Fruit fly (Drosophila melanogaster) whole organism, prepupa: ENCODE data around the gene rdgA.

ENCODE experiments used
- CG10631 ChIP-seq: fragments of 200-800 bp; sonication (Bioruptor generic); optimal IDR thresholded peaks from 2 replicates; lab custom pipeline; 2016; ENCODE audit warnings: missing biosample characterization, missing genetic modification characterization
- CG10669 ChIP-seq: fragments of 200-800 bp; sonication (Bioruptor generic); optimal IDR thresholded peaks from 3 replicates; lab custom pipeline; 2018; ENCODE audit warnings: missing biosample characterization, mild to moderate bottlenecking, missing genetic modification characterization, moderate library complexity
- CG11294 ChIP-seq: fragments of 200-800 bp; sonication (Bioruptor generic); IDR thresholded peaks from 2 replicates; pipeline ENCODE4 v1.3.6; 2022; ENCODE audit warnings: missing biosample characterization, missing genetic modification characterization
- CG11902 ChIP-seq: fragments of 200-800 bp; sonication (Bioruptor generic); optimal IDR thresholded peaks from 3 replicates; lab custom pipeline; 2016; ENCODE audit warnings: missing biosample characterization, missing genetic modification characterization
- CG15336 ChIP-seq: fragments of 200-800 bp; sonication (Bioruptor generic); IDR thresholded peaks from 2 replicates; pipeline ENCODE4 v1.3.6; 2022; ENCODE audit warnings: missing biosample characterization, missing genetic modification characterization
- CG1621 ChIP-seq: fragments of 200-800 bp; sonication (Bioruptor generic); optimal IDR thresholded peaks from 3 replicates; lab custom pipeline; 2018; ENCODE audit warnings: missing biosample characterization, mild to moderate bottlenecking, missing genetic modification characterization
- CG16779 ChIP-seq: fragments of 200-800 bp; sonication (Bioruptor generic); optimal IDR thresholded peaks from 3 replicates; lab custom pipeline; 2017; ENCODE audit warnings: missing biosample characterization, mild to moderate bottlenecking, missing genetic modification characterization
- CG3032 ChIP-seq: fragments of 200-800 bp; optimal IDR thresholded peaks from 2 replicates; lab custom pipeline; 2019; ENCODE audit warnings: missing biosample characterization, mild to moderate bottlenecking, missing genetic modification characterization, moderate library complexity
- CG31627 ChIP-seq: fragments of 200-800 bp; sonication (Bioruptor generic); optimal IDR thresholded peaks from 3 replicates; lab custom pipeline; 2016; ENCODE audit warnings: missing biosample characterization, missing genetic modification characterization
- CG32006 ChIP-seq: fragments of 200-800 bp; sonication (Bioruptor generic); optimal IDR thresholded peaks from 3 replicates; lab custom pipeline; 2017; ENCODE audit warnings: missing biosample characterization, mild to moderate bottlenecking, missing genetic modification characterization
- CG4318 ChIP-seq: fragments of 200-800 bp; sonication (Bioruptor generic); optimal IDR thresholded peaks from 3 replicates; lab custom pipeline; 2017; ENCODE audit warnings: missing biosample characterization, mild to moderate bottlenecking, missing genetic modification characterization
- CG6163 ChIP-seq: fragments of 200-800 bp; sonication (Bioruptor generic); IDR thresholded peaks from 3 replicates; pipeline ENCODE4 v1.3.6; 2022; ENCODE audit warnings: missing biosample characterization, missing genetic modification characterization
- CG6792 ChIP-seq: fragments of 200-800 bp; sonication (Bioruptor generic); optimal IDR thresholded peaks from 3 replicates; lab custom pipeline; 2016; ENCODE audit warnings: missing biosample characterization, missing genetic modification characterization
- CG6808 ChIP-seq: fragments of 200-800 bp; sonication (Bioruptor generic); optimal IDR thresholded peaks from 3 replicates; lab custom pipeline; 2017; ENCODE audit warnings: missing biosample characterization, missing genetic modification characterization, mild to moderate bottlenecking, moderate library complexity, missing genetic modification reagents
- CG6854 ChIP-seq: fragments of 200-800 bp; sonication (Bioruptor generic); optimal IDR thresholded peaks from 2 replicates; lab custom pipeline; 2017; ENCODE audit warnings: missing biosample characterization, mild to moderate bottlenecking, missing genetic modification characterization
- CG7368 ChIP-seq: fragments of 200-800 bp; sonication (Bioruptor generic); optimal IDR thresholded peaks from 3 replicates; lab custom pipeline; 2016; ENCODE audit warnings: missing biosample characterization, missing genetic modification characterization
- CG8119 ChIP-seq: fragments of 200-800 bp; sonication (Bioruptor generic); IDR thresholded peaks from 3 replicates; pipeline ENCODE4 v1.3.6; 2022; ENCODE audit warnings: missing biosample characterization, missing genetic modification characterization
- CG8319 ChIP-seq: fragments of 200-800 bp; sonication (Bioruptor generic); optimal IDR thresholded peaks from 3 replicates; lab custom pipeline; 2016; ENCODE audit warnings: missing biosample characterization, missing genetic modification characterization
- CG8632 ChIP-seq: fragments of 200-800 bp; sonication (Bioruptor generic); optimal IDR thresholded peaks from 3 replicates; lab custom pipeline; 2016; ENCODE audit warnings: missing biosample characterization, missing genetic modification characterization
- CG9139 ChIP-seq: fragments of 200-800 bp; sonication (Bioruptor generic); optimal IDR thresholded peaks from 3 replicates; lab custom pipeline; 2017; ENCODE audit warnings: missing biosample characterization, mild to moderate bottlenecking, missing genetic modification characterization
- Eip75B ChIP-seq: fragments of 200-800 bp; sonication (Bioruptor generic); optimal IDR thresholded peaks from 3 replicates; lab custom pipeline; 2016; ENCODE audit warnings: missing biosample characterization, missing genetic modification characterization
- Eip78C ChIP-seq: fragments of 200-800 bp; sonication (Bioruptor generic); peaks from one replicate; lab custom pipeline; 2016; ENCODE audit warnings: missing biosample characterization, missing genetic modification characterization
- Eip93F ChIP-seq: fragments of 200-800 bp; sonication (Bioruptor generic); optimal IDR thresholded peaks from 2 replicates; lab custom pipeline; 2016; ENCODE audit warnings: missing biosample characterization, mild to moderate bottlenecking, missing genetic modification characterization
- Ets21C ChIP-seq: fragments of 200-800 bp; sonication (Bioruptor generic); optimal IDR thresholded peaks from 3 replicates; lab custom pipeline; 2016; ENCODE audit warnings: missing biosample characterization, missing genetic modification characterization
- Hr38 ChIP-seq: sonication (Bioruptor generic); optimal IDR thresholded peaks from 2 replicates; lab custom pipeline; 2016; ENCODE audit warnings: missing biosample characterization, missing genetic modification characterization
- Hr4 ChIP-seq: fragments of 200-800 bp; sonication (Bioruptor generic); optimal IDR thresholded peaks from 3 replicates; lab custom pipeline; 2016; ENCODE audit warnings: missing biosample characterization, missing genetic modification characterization
- Lpt ChIP-seq: fragments of 200-800 bp; sonication (Bioruptor generic); optimal IDR thresholded peaks from 3 replicates; lab custom pipeline; 2016; ENCODE audit warnings: missing biosample characterization, missing genetic modification characterization
- Met ChIP-seq: fragments of 200-800 bp; sonication (Bioruptor generic); optimal IDR thresholded peaks from 3 replicates; lab custom pipeline; 2016; ENCODE audit warnings: missing biosample characterization, missing genetic modification characterization
- OdsH ChIP-seq: fragments of 200-800 bp; sonication (Bioruptor generic); optimal IDR thresholded peaks from 3 replicates; lab custom pipeline; 2016; ENCODE audit warnings: missing biosample characterization, missing genetic modification characterization
- Sox102F ChIP-seq: fragments of 200-800 bp; sonication (Bioruptor generic); optimal IDR thresholded peaks from 2 replicates; lab custom pipeline; 2016; ENCODE audit warnings: missing biosample characterization, mild to moderate bottlenecking, missing genetic modification characterization
- Sox14 ChIP-seq: fragments of 200-800 bp; sonication (Bioruptor generic); optimal IDR thresholded peaks from 3 replicates; lab custom pipeline; 2016; ENCODE audit warnings: missing biosample characterization, missing genetic modification characterization
- Sox15 ChIP-seq: fragments of 200-800 bp; sonication (Bioruptor generic); optimal IDR thresholded peaks from 3 replicates; lab custom pipeline; 2016; ENCODE audit warnings: missing biosample characterization, missing genetic modification characterization
- acj6 ChIP-seq: fragments of 200-800 bp; sonication (Bioruptor generic); optimal IDR thresholded peaks from 3 replicates; lab custom pipeline; 2016; ENCODE audit warnings: missing biosample characterization, missing genetic modification characterization
- cyc ChIP-seq: fragments of 200-800 bp; sonication (Bioruptor generic); optimal IDR thresholded peaks from 3 replicates; lab custom pipeline; 2016; ENCODE audit warnings: missing biosample characterization, missing genetic modification characterization
- dac ChIP-seq: fragments of 200-800 bp; sonication (Bioruptor generic); optimal IDR thresholded peaks from 2 replicates; lab custom pipeline; 2017; ENCODE audit warnings: missing biosample characterization, mild to moderate bottlenecking, missing genetic modification characterization
- dsx ChIP-seq: fragments of 200-800 bp; optimal IDR thresholded peaks from 3 replicates; lab custom pipeline; 2019; ENCODE audit warnings: missing biosample characterization, mild to moderate bottlenecking, missing genetic modification characterization, moderate library complexity; ENCODE audit not compliant: poor library complexity, severe bottlenecking
- esn ChIP-seq: fragments of 200-800 bp; sonication (Bioruptor generic); optimal IDR thresholded peaks from 2 replicates; lab custom pipeline; 2016; ENCODE audit warnings: missing biosample characterization, mild to moderate bottlenecking, missing genetic modification characterization, moderate library complexity
- fd85E ChIP-seq: fragments of 200-800 bp; sonication (Bioruptor generic); optimal IDR thresholded peaks from 3 replicates; lab custom pipeline; 2016; ENCODE audit warnings: missing biosample characterization, missing genetic modification characterization
- fkh ChIP-seq: fragments of 200-800 bp; sonication (Bioruptor generic); optimal IDR thresholded peaks from 3 replicates; lab custom pipeline; 2017; ENCODE audit warnings: missing biosample characterization, mild to moderate bottlenecking, missing genetic modification characterization, moderate library complexity
- lz ChIP-seq: fragments of 200-800 bp; sonication (Bioruptor generic); optimal IDR thresholded peaks from 3 replicates; lab custom pipeline; 2016; ENCODE audit warnings: missing biosample characterization, missing genetic modification characterization
- net ChIP-seq: fragments of 200-800 bp; sonication (Bioruptor generic); optimal IDR thresholded peaks from 3 replicates; lab custom pipeline; 2016; ENCODE audit warnings: missing biosample characterization, missing genetic modification characterization
- salr ChIP-seq, 2 experiments: fragments of 200-800 bp; sonication (Bioruptor generic); optimal IDR thresholded peaks; 3 replicates each; lab custom pipeline; 2016 to 2018; ENCODE audit warnings: missing biosample characterization in 2 of 2, missing genetic modification characterization in 2 of 2, mild to moderate bottlenecking in 1 of 2
- spab ChIP-seq: fragments of 200-800 bp; sonication (Bioruptor generic); optimal IDR thresholded peaks from 2 replicates; lab custom pipeline; 2017; ENCODE audit warnings: missing biosample characterization, mild to moderate bottlenecking, missing genetic modification characterization, missing genetic modification reagents
- ss ChIP-seq, 2 experiments: fragments of 200-800 bp; sonication (Bioruptor generic); optimal IDR thresholded peaks; 2 replicates in 1 of 2; 3 replicates in 1 of 2; lab custom pipeline; 2017 to 2018; ENCODE audit warnings: mild to moderate bottlenecking in 2 of 2, missing biosample characterization in 2 of 2, missing genetic modification characterization in 2 of 2, moderate library complexity in 1 of 2
- svp ChIP-seq: fragments of 200-800 bp; sonication (Bioruptor generic); peaks from one replicate; lab custom pipeline; 2016; ENCODE audit warnings: missing biosample characterization, missing genetic modification characterization
- topi ChIP-seq: fragments of 200-800 bp; sonication (Bioruptor generic); optimal IDR thresholded peaks from 3 replicates; lab custom pipeline; 2016; ENCODE audit warnings: missing biosample characterization, missing genetic modification characterization
- vri ChIP-seq: fragments of 200-800 bp; sonication (Bioruptor generic); optimal IDR thresholded peaks from 3 replicates; lab custom pipeline; 2016; ENCODE audit warnings: missing biosample characterization, mild to moderate bottlenecking, missing genetic modification characterization

rdgA gene

DNA sequence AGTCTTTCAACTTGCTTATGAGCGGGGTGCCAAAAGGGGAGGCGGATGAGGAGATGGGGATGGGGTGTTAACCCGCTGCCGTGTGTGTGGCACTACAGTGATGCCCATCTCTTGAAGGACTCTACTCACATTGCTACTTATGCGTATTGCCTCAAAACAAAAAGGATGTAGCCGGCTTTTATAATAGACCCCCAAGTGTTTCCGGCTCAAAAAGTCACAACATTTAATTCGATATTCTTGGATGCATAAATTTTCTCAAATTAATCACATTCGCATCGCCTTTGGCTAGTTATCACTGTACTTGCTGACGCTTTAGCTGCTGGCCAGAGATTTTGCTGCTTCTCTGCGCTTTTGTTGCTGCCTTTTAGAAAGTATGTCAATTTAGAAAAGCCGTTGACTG is 15.9 kb upstream of the rdgA start (continued):
- TF ChIP-seq CG6854 (GFP tag; lab: Kevin White, UChicago): no peak
- TF ChIP-seq Sox15 (GFP tag; lab: Kevin White, UChicago): peak; percentile 36
- peak; percentile 45 for TF ChIP-seq CG3032 (tag; lab: Kevin White, UChicago)
- peak; percentile 34 for TF ChIP-seq CG11902 (GFP tag; lab: Kevin White, UChicago)
- TF ChIP-seq Eip78C (GFP tag; lab: Kevin White, UChicago): peak; percentile 69
- peak; percentile 10 for TF ChIP-seq Sox102F (GFP tag; lab: Kevin White, UChicago)
- peak; percentile 32; the same call in 1 of the 2 replicates for TF ChIP-seq CG11294 (GFP tag; lab: Robert Waterston, UW)
- peak; percentile 81 for TF ChIP-seq CG8119
- TF ChIP-seq, all 60 proteins: peak for 46

DNA sequence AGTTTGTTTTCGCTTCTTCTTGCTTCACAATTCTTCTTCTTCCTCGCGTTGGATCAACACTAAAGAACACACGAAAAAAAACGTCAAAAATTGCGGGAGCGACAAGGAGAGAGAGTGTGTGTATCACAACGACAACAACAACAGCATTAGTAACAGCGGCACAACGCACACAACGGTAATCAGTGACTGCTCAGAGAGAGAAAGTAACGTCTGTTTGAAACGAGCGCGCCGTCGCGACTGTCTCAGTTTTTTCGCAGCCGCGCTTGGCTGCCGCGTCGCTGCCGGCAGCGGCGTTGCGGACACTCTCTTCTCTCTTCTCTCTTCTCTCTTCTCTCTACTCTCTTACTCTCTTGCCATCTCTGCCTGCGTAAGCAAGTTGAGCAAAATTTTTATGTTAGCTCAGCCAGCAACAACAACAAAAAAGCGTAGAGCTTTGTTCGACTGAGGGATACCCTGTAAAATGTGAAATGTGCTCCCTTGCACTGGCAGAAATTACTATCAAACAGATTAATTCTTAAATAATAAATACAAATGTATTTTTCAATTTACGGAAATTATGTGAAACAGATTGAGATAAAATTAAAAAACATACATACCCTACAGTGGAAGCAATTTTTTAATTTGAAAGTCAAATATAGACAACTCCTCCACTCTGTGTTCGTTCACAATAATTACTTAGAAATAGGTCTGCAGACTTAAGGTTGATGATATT is 15.1 kb upstream of the rdgA start:
- TF ChIP-seq esn (peak; percentile 65), Eip75B (GFP tag; lab: Kevin White, UChicago) (peak; percentile 15), dac (GFP tag; lab: Kevin White, UChicago) (peak; percentile 40), Hr38 (no peak), Sox14 (GFP tag; lab: Kevin White, UChicago) (peak; percentile 51), dsx (peak; percentile 44), lz (GFP tag; lab: Kevin White, UChicago) (peak; percentile 59), cyc (peak; percentile 34), Hr4 (GFP tag; lab: Kevin White, UChicago) (peak; percentile 71), Ets21C (GFP tag; lab: Kevin White, UChicago) (peak; percentile 41), Eip93F (no peak), spab (no peak), CG6854 (GFP tag; lab: Kevin White, UChicago) (peak; percentile 43), CG6808 (GFP tag; lab: Kevin White, UChicago) (peak; percentile 17), svp (peak; percentile 82), CG32006 (GFP tag; lab: Kevin White, UChicago) (peak; percentile 74), ss (GFP tag; optimal IDR thresholded peaks at IDR 0.05; lab: Kevin White, UChicago) (peak; percentile 8 to 44), CG11902 (GFP tag; lab: Kevin White, UChicago) (peak; percentile 31), CG8119 (peak; percentile 58), CG10631 (GFP tag; lab: Kevin White, UChicago) (peak; percentile 37), CG7368 (GFP tag; lab: Kevin White, UChicago) (peak; percentile 31), CG8319 (GFP tag; lab: Kevin White, UChicago) (no peak), CG9139 (GFP tag; lab: Kevin White, UChicago) (peak; percentile 11), CG10669 (GFP tag; lab: Kevin White, UChicago) (peak; percentile 56), CG6163 (peak; percentile 69; the same call in 2 of the 3 replicates), fd85E (GFP tag; lab: Kevin White, UChicago) (no peak), fkh (GFP tag; lab: Kevin White, UChicago) (peak; percentile 58), Sox102F (GFP tag; lab: Kevin White, UChicago) (peak; percentile 32), CG4318 (peak; percentile 47), Met (GFP tag; lab: Kevin White, UChicago) (peak; percentile 59), acj6 (GFP tag; lab: Kevin White, UChicago) (peak; percentile 23), OdsH (GFP tag; lab: Kevin White, UChicago) (peak; percentile 66), vri (GFP tag; lab: Kevin White, UChicago) (peak; percentile 71), CG6792 (GFP tag; lab: Kevin White, UChicago) (peak; percentile 48), CG16779 (tag; lab: Kevin White, UChicago) (peak; percentile 44), salr (GFP tag; optimal IDR thresholded peaks at IDR 0.05; lab: Kevin White, UChicago) (peak in 1 of 2 experiments; percentile 47), CG15336 (GFP tag; lab: Robert Waterston, UW) (peak; percentile 71; the same call in 1 of the 2 replicates), CG8632 (GFP tag; lab: Kevin White, UChicago) (peak; percentile 52), CG31627 (GFP tag; lab: Kevin White, UChicago) (peak; percentile 44), Lpt (no peak), Sox15 (GFP tag; lab: Kevin White, UChicago) (peak; percentile 26), CG1621 (tag; lab: Kevin White, UChicago) (peak; percentile 1), topi (peak; percentile 57), net (GFP tag; lab: Kevin White, UChicago) (peak; percentile 62)
